Fruit fly (Drosophila melanogaster): ENCODE measurements around the gene Sema1a.
A peak's percentile ranks its signal among the peaks of the same experiment; 100 is the strongest.

Gene Sema1a

dm6 chr2L:8541469-8542233, at the start of gene Sema1a (continued):
- TF ChIP-seq nmo (GFP tag; optimal IDR thresholded peaks at IDR 0.05): peak; percentile 36
- TF ChIP-seq dysf (GFP tag; IDR thresholded peaks at IDR 0.05): peak; percentile 69; the same call in 2 of the 3 replicates
- peak; percentile 54 for TF ChIP-seq salm (tag; optimal IDR thresholded peaks at IDR 0.05)
- peak; percentile 82 for TF ChIP-seq Rfx (GFP tag; IDR thresholded peaks at IDR 0.05)
- peak; percentile 61 for TF ChIP-seq CG16863 (GFP tag; optimal IDR thresholded peaks at IDR 0.05)
- TF ChIP-seq mirr (GFP tag; optimal IDR thresholded peaks at IDR 0.05): peak; percentile 6
- peak; percentile 29 for TF ChIP-seq CG4820 (GFP tag; optimal IDR thresholded peaks at IDR 0.05)
- no peak for TF ChIP-seq ash1 (GFP tag; optimal IDR thresholded peaks at IDR 0.05)
- peak; percentile 77 for TF ChIP-seq CG30431 (GFP tag; optimal IDR thresholded peaks at IDR 0.05)
- TF ChIP-seq CG11695 (GFP tag; IDR thresholded peaks at IDR 0.05): peak; percentile 58
- peak; percentile 79 for TF ChIP-seq CG34224 (GFP tag; IDR thresholded peaks at IDR 0.05; ENCODE audit: partially characterized antibody)
- TF ChIP-seq Sox100B (GFP tag; optimal IDR thresholded peaks at IDR 0.05): no peak
- peak; percentile 49 for TF ChIP-seq CG10979 (tag; optimal IDR thresholded peaks at IDR 0.05)
- TF ChIP-seq oc (tag; optimal IDR thresholded peaks at IDR 0.05): peak; percentile 92
- TF ChIP-seq Atf3 (GFP tag; optimal IDR thresholded peaks at IDR 0.05): peak; percentile 20
- peak; percentile 7 for TF ChIP-seq CG12942 (GFP tag; optimal IDR thresholded peaks at IDR 0.05)
- peak; percentile 51; the same call in 1 of the 2 replicates for TF ChIP-seq CG4730 (GFP tag; IDR thresholded peaks at IDR 0.05)
- no peak; the same call in 1 of the 2 replicates for TF ChIP-seq CG32772 (GFP tag; IDR thresholded peaks at IDR 0.05)
- TF ChIP-seq CG8281 (tag; optimal IDR thresholded peaks at IDR 0.05): no peak
- TF ChIP-seq gt (GFP tag; IDR thresholded peaks at IDR 0.05): no peak; the same call in 1 of the 2 replicates
- peak; percentile 12 for TF ChIP-seq CHES-1-like (GFP tag; optimal IDR thresholded peaks at IDR 0.05)
- no peak for TF ChIP-seq btn (GFP tag; optimal IDR thresholded peaks at IDR 0.05)
- TF ChIP-seq Stat92E (GFP tag; optimal IDR thresholded peaks at IDR 0.05): peak in 1 of 3 experiments; percentile 73
- peak; percentile 23 for TF ChIP-seq Jarid2 (GFP tag; optimal IDR thresholded peaks at IDR 0.05)
- TF ChIP-seq Gsc (GFP tag; IDR thresholded peaks at IDR 0.05): no peak
- TF ChIP-seq grau (tag; optimal IDR thresholded peaks at IDR 0.05): peak; percentile 87
- TF ChIP-seq CG4424 (GFP tag; optimal IDR thresholded peaks at IDR 0.05): peak; percentile 48
- peak; percentile 54; the same call in 2 of the 3 replicates for TF ChIP-seq vnd (GFP tag; IDR thresholded peaks at IDR 0.05; ENCODE audit: partially characterized antibody)
- peak; percentile 87 for TF ChIP-seq Antp (GFP tag; optimal IDR thresholded peaks at IDR 0.05)
- peak; percentile 68 for TF ChIP-seq Ptx1 (GFP tag; IDR thresholded peaks at IDR 0.05)
- TF ChIP-seq HLH3B (GFP tag; IDR thresholded peaks at IDR 0.05): peak; percentile 74; the same call in 1 of the 2 replicates
- TF ChIP-seq CG10267 (tag; optimal IDR thresholded peaks at IDR 0.05): peak; percentile 36
- peak; percentile 30 for TF ChIP-seq CG9727 (GFP tag; optimal IDR thresholded peaks at IDR 0.05)
- peak; percentile 52 for TF ChIP-seq Dip3 (GFP tag; optimal IDR thresholded peaks at IDR 0.05)
- TF ChIP-seq mld (GFP tag; IDR thresholded peaks at IDR 0.05; ENCODE audit: partially characterized antibody): peak; percentile 94
- TF ChIP-seq dati (GFP tag; IDR thresholded peaks at IDR 0.05): peak; percentile 2; the same call in 1 of the 2 replicates
- peak; percentile 92 for TF ChIP-seq unpg (GFP tag; optimal IDR thresholded peaks at IDR 0.05)
- TF ChIP-seq H15 (GFP tag; IDR thresholded peaks at IDR 0.05): peak; percentile 59; the same call in 1 of the 3 replicates
- TF ChIP-seq Doc2 (GFP tag; IDR thresholded peaks at IDR 0.05): no peak
- TF ChIP-seq croc (GFP tag; conservative IDR thresholded peaks at IDR 0.05): peak; percentile 33; the same call in 2 of the 3 replicates
- TF ChIP-seq NC2α (GFP tag; optimal IDR thresholded peaks at IDR 0.05): peak; percentile 66
- TF ChIP-seq ftz-f1 (GFP tag; optimal IDR thresholded peaks at IDR 0.05): no peak
- TF ChIP-seq CG12391 (tag; optimal IDR thresholded peaks at IDR 0.05): peak; percentile 69
- peak; percentile 31 for TF ChIP-seq CG30020 (tag; optimal IDR thresholded peaks at IDR 0.05)
- no peak for TF ChIP-seq psq (GFP tag; optimal IDR thresholded peaks at IDR 0.05)
- peak; percentile 97 for TF ChIP-seq D19B (GFP tag; optimal IDR thresholded peaks at IDR 0.05)
- no peak for TF ChIP-seq CG17612 (GFP tag; IDR thresholded peaks at IDR 0.05)
- no peak for TF ChIP-seq CG10274 (GFP tag; optimal IDR thresholded peaks at IDR 0.05)
- peak; percentile 47 for TF ChIP-seq Atf-2 (GFP tag; optimal IDR thresholded peaks at IDR 0.05)

Measured in whole organism, embryonic.